Fruit fly (Drosophila melanogaster): ENCODE measurements around the gene Jasper.

- TF ChIP-seq dsf (GFP tag; optimal IDR thresholded peaks at IDR 0.05; ENCODE audit: borderline replicate concordance), result no peak
- TF ChIP-seq lola (GFP tag; optimal IDR thresholded peaks at IDR 0.05), result no peak
- no peak for TF ChIP-seq rgr (GFP tag; optimal IDR thresholded peaks at IDR 0.05)
- no peak for TF ChIP-seq Vsx2 (GFP tag; optimal IDR thresholded peaks at IDR 0.05; ENCODE audit: partially characterized antibody)
- no peak for TF ChIP-seq psq (GFP tag; optimal IDR thresholded peaks at IDR 0.05)
- TF ChIP-seq brk (GFP tag; optimal IDR thresholded peaks at IDR 0.05), result no peak
- TF ChIP-seq h (GFP tag; optimal IDR thresholded peaks at IDR 0.05), result no peak
- TF ChIP-seq Rel (GFP tag; optimal IDR thresholded peaks at IDR 0.05), result no peak
- no peak for TF ChIP-seq Rel (tag; optimal IDR thresholded peaks at IDR 0.05)
- no peak for TF ChIP-seq foxo (GFP tag; optimal IDR thresholded peaks at IDR 0.05)
- no peak for TF ChIP-seq Sp1 (GFP tag; optimal IDR thresholded peaks at IDR 0.05)
- TF ChIP-seq sv (GFP tag; optimal IDR thresholded peaks at IDR 0.05), result no peak
- TF ChIP-seq jim (GFP tag; optimal IDR thresholded peaks at IDR 0.05), result no peak
Observed at dm6 chr3R:30036609-30037008, 15.7 kb upstream of the Jasper start, which contains the start of gene ZIPIC.
